Worm (Caenorhabditis elegans) whole organism, L1 larva: ENCODE results near the gene T14B4.5.
A peak's percentile ranks its signal among the peaks of the same experiment; 100 is the strongest.

Experiments used
- C16A3.4 ChIP-seq: fragments of 150-350 bp; optimal IDR thresholded peaks from 2 replicates; lab custom pipeline; 2014; ENCODE audit warnings: missing biosample characterization, missing genetic modification characterization
- C34B4.2 ChIP-seq: sonication (generic microtip); optimal IDR thresholded peaks from 2 replicates; lab custom pipeline; 2017; ENCODE audit warnings: mild to moderate bottlenecking, missing genetic modification characterization, missing compliant biosample characterization
- F16B12.6 ChIP-seq: fragments of 150-350 bp; optimal IDR thresholded peaks from 2 replicates; lab custom pipeline; 2014; ENCODE audit warnings: missing biosample characterization, missing genetic modification characterization
- aha-1 ChIP-seq: fragments of 150-350 bp; optimal IDR thresholded peaks from 2 replicates; lab custom pipeline; 2014; ENCODE audit warnings: missing biosample characterization, missing genetic modification characterization
- aly-2 ChIP-seq: fragments of 150-350 bp; optimal IDR thresholded peaks from 2 replicates; lab custom pipeline; 2014; ENCODE audit warnings: missing biosample characterization, missing genetic modification characterization
- ama-1 ChIP-seq: fragments of 150-350 bp; optimal IDR thresholded peaks from 2 replicates; lab custom pipeline; 2014
- ceh-63 ChIP-seq: fragments of 200-800 bp; sonication (Bioruptor generic); optimal IDR thresholded peaks from 2 replicates; lab custom pipeline; 2018; ENCODE audit warnings: mild to moderate bottlenecking, missing genetic modification characterization, missing compliant biosample characterization
- ceh-88 ChIP-seq: fragments of 200-800 bp; sonication (Bioruptor generic); IDR thresholded peaks from 2 replicates; pipeline ENCODE4 v1.3.6; 2022; ENCODE audit warnings: missing genetic modification characterization, missing compliant biosample characterization
- ces-1 ChIP-seq: fragments of 150-350 bp; optimal IDR thresholded peaks from 2 replicates; lab custom pipeline; 2014; ENCODE audit warnings: missing biosample characterization, missing genetic modification reagents, missing genetic modification characterization
- dpl-1 ChIP-seq, 3 experiments: fragments of 150-350 bp in 2 of 3; sonication (generic microtip) in 1 of 3; optimal IDR thresholded peaks; 2 replicates each; lab custom pipeline; 2014 to 2017; ENCODE audit warnings: missing biosample characterization in 3 of 3, missing genetic modification characterization in 3 of 3, missing genetic modification reagents in 3 of 3
- efl-3 ChIP-seq: fragments of 200-800 bp; sonication (Bioruptor generic); optimal IDR thresholded peaks from 2 replicates; lab custom pipeline; 2018; ENCODE audit warnings: mild to moderate bottlenecking, missing genetic modification characterization, missing compliant biosample characterization
- elt-2 ChIP-seq: sonication (generic microtip); optimal IDR thresholded peaks from 2 replicates; lab custom pipeline; 2016; ENCODE audit warnings: missing genetic modification characterization, mild to moderate bottlenecking, inconsistent platforms, missing compliant biosample characterization, missing genetic modification reagents
- fkh-10 ChIP-seq: sonication (generic microtip); optimal IDR thresholded peaks from 2 replicates; lab custom pipeline; 2017; ENCODE audit warnings: missing biosample characterization, missing genetic modification reagents, missing genetic modification characterization
- fkh-8 ChIP-seq: sonication (generic microtip); optimal IDR thresholded peaks from 2 replicates; lab custom pipeline; 2016; ENCODE audit warnings: mild to moderate bottlenecking, missing genetic modification characterization, missing compliant biosample characterization
- hlh-17 ChIP-seq: fragments of 200-800 bp; sonication (Bioruptor generic); optimal IDR thresholded peaks from 2 replicates; lab custom pipeline; 2018; ENCODE audit warnings: missing genetic modification characterization, mild to moderate bottlenecking, missing compliant biosample characterization, moderate library complexity, borderline replicate concordance
- irx-1 ChIP-seq: sonication (generic microtip); optimal IDR thresholded peaks from 2 replicates; lab custom pipeline; 2016; ENCODE audit warnings: missing genetic modification characterization, missing compliant biosample characterization
- jun-1 ChIP-seq: fragments of 150-350 bp; optimal IDR thresholded peaks from 2 replicates; lab custom pipeline; 2014; ENCODE audit warnings: missing biosample characterization, missing genetic modification reagents, missing genetic modification characterization
- lin-15B ChIP-seq: fragments of 150-350 bp; sonication (generic microtip); optimal IDR thresholded peaks from 3 replicates; lab custom pipeline; 2014; ENCODE audit warnings: missing biosample characterization, missing genetic modification characterization
- lin-39 ChIP-seq: fragments of 150-350 bp; optimal IDR thresholded peaks from 2 replicates; lab custom pipeline; 2014; ENCODE audit warnings: missing biosample characterization, missing genetic modification reagents, missing genetic modification characterization
- lir-3 ChIP-seq: sonication (generic microtip); optimal IDR thresholded peaks from 2 replicates; lab custom pipeline; 2016; ENCODE audit warnings: mild to moderate bottlenecking, missing genetic modification characterization, moderate library complexity, missing compliant biosample characterization; ENCODE audit not compliant: poor library complexity
- lsy-2 ChIP-seq, 2 experiments: fragments of 150-350 bp; optimal IDR thresholded peaks; 2 replicates each; lab custom pipeline; 2014; ENCODE audit warnings: missing biosample characterization in 2 of 2, missing genetic modification characterization in 2 of 2
- mab-9 ChIP-seq: fragments of 200-800 bp; sonication (Bioruptor generic); IDR thresholded peaks from 2 replicates; pipeline ENCODE4 v1.3.6; 2022; ENCODE audit warnings: missing genetic modification reagents, missing genetic modification characterization, missing compliant biosample characterization
- mdl-1 ChIP-seq, 2 experiments: fragments of 150-350 bp; optimal IDR thresholded peaks; 2 replicates each; lab custom pipeline; 2014 to 2017; ENCODE audit warnings: missing biosample characterization in 2 of 2, missing genetic modification characterization in 2 of 2, inconsistent platforms in 1 of 2
- nhr-11 ChIP-seq: fragments of 150-350 bp; optimal IDR thresholded peaks from 2 replicates; lab custom pipeline; 2014; ENCODE audit warnings: missing biosample characterization, missing genetic modification characterization
- nhr-19 ChIP-seq: fragments of 200-800 bp; sonication (Bioruptor generic); conservative IDR thresholded peaks from 2 replicates; pipeline ENCODE4 v1.3.6; 2022; ENCODE audit warnings: missing genetic modification characterization, missing compliant biosample characterization
- nhr-237 ChIP-seq: fragments of 150-350 bp; optimal IDR thresholded peaks from 2 replicates; lab custom pipeline; 2014; ENCODE audit warnings: missing biosample characterization, missing genetic modification characterization
- nhr-28 ChIP-seq: fragments of 150-350 bp; optimal IDR thresholded peaks from 2 replicates; lab custom pipeline; 2014; ENCODE audit warnings: missing biosample characterization, missing genetic modification characterization
- nhr-47 ChIP-seq: sonication (generic microtip); optimal IDR thresholded peaks from 2 replicates; lab custom pipeline; 2016; ENCODE audit warnings: mild to moderate bottlenecking, missing genetic modification characterization, moderate library complexity, missing compliant biosample characterization
- nhr-76 ChIP-seq: sonication (generic microtip); optimal IDR thresholded peaks from 2 replicates; lab custom pipeline; 2017; ENCODE audit warnings: missing biosample characterization, missing genetic modification characterization
- nhr-77 ChIP-seq: fragments of 150-350 bp; optimal IDR thresholded peaks from 2 replicates; lab custom pipeline; 2014; ENCODE audit warnings: missing biosample characterization, missing genetic modification characterization
- nhr-90 ChIP-seq: sonication (generic microtip); optimal IDR thresholded peaks from 2 replicates; lab custom pipeline; 2016; ENCODE audit warnings: mild to moderate bottlenecking, missing genetic modification characterization, missing compliant biosample characterization; ENCODE audit not compliant: poor library complexity
- pag-3 ChIP-seq: sonication (generic microtip); optimal IDR thresholded peaks from 2 replicates; lab custom pipeline; 2017; ENCODE audit warnings: missing genetic modification characterization, mild to moderate bottlenecking, missing compliant biosample characterization, antibody characterized with exemption, borderline replicate concordance; ENCODE audit not compliant: insufficient read depth
- skn-1 ChIP-seq: fragments of 150-350 bp; optimal IDR thresholded peaks from 2 replicates; lab custom pipeline; 2014; ENCODE audit warnings: missing biosample characterization, missing genetic modification characterization
- sptf-1 ChIP-seq: fragments of 150-350 bp; optimal IDR thresholded peaks from 2 replicates; lab custom pipeline; 2014; ENCODE audit warnings: missing biosample characterization, missing genetic modification characterization
- tlp-1 ChIP-seq: fragments of 150-350 bp; optimal IDR thresholded peaks from 2 replicates; lab custom pipeline; 2014; ENCODE audit warnings: missing biosample characterization, missing genetic modification characterization
- unc-130 ChIP-seq: fragments of 150-350 bp; optimal IDR thresholded peaks from 2 replicates; lab custom pipeline; 2017; ENCODE audit warnings: missing biosample characterization, missing genetic modification characterization, inconsistent platforms
- unc-30 ChIP-seq: sonication (generic microtip); optimal IDR thresholded peaks from 2 replicates; lab custom pipeline; 2017; ENCODE audit warnings: missing biosample characterization, missing genetic modification characterization
- unc-62 ChIP-seq: fragments of 150-350 bp; optimal IDR thresholded peaks from 2 replicates; lab custom pipeline; 2014; ENCODE audit warnings: missing biosample characterization, missing genetic modification reagents, missing genetic modification characterization
- unc-86 ChIP-seq: sonication (generic microtip); optimal IDR thresholded peaks from 2 replicates; lab custom pipeline; 2016; ENCODE audit warnings: missing genetic modification characterization, missing compliant biosample characterization
- vab-15 ChIP-seq: sonication (generic microtip); optimal IDR thresholded peaks from 2 replicates; lab custom pipeline; 2017; ENCODE audit warnings: missing genotype, mild to moderate bottlenecking, missing genetic modification characterization, missing compliant biosample characterization
- zag-1 ChIP-seq: fragments of 150-350 bp; optimal IDR thresholded peaks from 2 replicates; lab custom pipeline; 2014; ENCODE audit warnings: missing biosample characterization, missing genetic modification characterization
- ztf-11 ChIP-seq, 2 experiments: sonication (generic microtip); optimal IDR thresholded peaks; 2 replicates each; lab custom pipeline; 2016 to 2017; ENCODE audit warnings: missing genetic modification characterization in 2 of 2, missing biosample characterization in 1 of 2, missing compliant biosample characterization in 1 of 2

T14B4.5 gene

ce11 chrII:6683663-6684285 is 32.9 kb upstream of the T14B4.5 start, which contains the start of gene gyf-1 (continued):
- TF ChIP-seq nhr-19 (GFP tag; lab: Robert Waterston, UW), result no peak
- TF ChIP-seq nhr-90 (tag; lab: Kevin White, UChicago), result no peak
- TF ChIP-seq unc-62, result no peak
- TF ChIP-seq nhr-11 (tag; lab: Kevin White, UChicago), result no peak
- no peak for TF ChIP-seq unc-30 (tag; lab: Kevin White, UChicago)
- no peak for TF ChIP-seq lin-39 (tag; lab: Kevin White, UChicago)
- no peak for TF ChIP-seq ceh-63 (GFP tag; lab: Kevin White, UChicago)
- TF ChIP-seq tlp-1 (tag; lab: Kevin White, UChicago), result no peak
- TF ChIP-seq nhr-76 (tag; lab: Kevin White, UChicago), result no peak
- TF ChIP-seq nhr-77 (tag; lab: Kevin White, UChicago), result peak; percentile 8
- no peak for TF ChIP-seq mab-9 (GFP tag; lab: Robert Waterston, UW)
- peak; percentile 37 for TF ChIP-seq nhr-47
- no peak for TF ChIP-seq C34B4.2 (tag; lab: Kevin White, UChicago)
- peak; percentile 58 for TF ChIP-seq lin-15B
- no peak for TF ChIP-seq efl-3 (GFP tag; lab: Kevin White, UChicago)
- TF ChIP-seq dpl-1 (GFP tag; optimal IDR thresholded peaks at IDR 0.05; lab: Kevin White, UChicago), result peak in 2 of 3 experiments; percentile 5 to 14
- TF ChIP-seq vab-15 (tag; lab: Kevin White, UChicago), result peak; percentile 10
- TF ChIP-seq unc-86 (tag; lab: Kevin White, UChicago), result no peak
- no peak for TF ChIP-seq aha-1 (tag; lab: Kevin White, UChicago)
- TF ChIP-seq fkh-10, result no peak
- peak; percentile 17 for TF ChIP-seq elt-2 (tag; lab: Kevin White, UChicago)
- TF ChIP-seq hlh-17 (GFP tag; lab: Kevin White, UChicago), result no peak
- no peak for TF ChIP-seq sptf-1
- TF ChIP-seq fkh-8 (tag; lab: Kevin White, UChicago), result peak; percentile 47
- TF ChIP-seq ces-1 (GFP tag; lab: Kevin White, UChicago), result no peak
- peak in 1 of 2 experiments; percentile 55 for TF ChIP-seq mdl-1 (tag; optimal IDR thresholded peaks at IDR 0.05; lab: Kevin White, UChicago)
- TF ChIP-seq C16A3.4 (tag; lab: Kevin White, UChicago), result no peak
- no peak for TF ChIP-seq ceh-88
- TF ChIP-seq irx-1 (tag; lab: Kevin White, UChicago), result no peak
- TF ChIP-seq ztf-11 (tag; optimal IDR thresholded peaks at IDR 0.05; lab: Kevin White, UChicago), result no peak
- TF ChIP-seq unc-130 (tag; lab: Kevin White, UChicago), result no peak
- TF ChIP-seq jun-1 (tag; lab: Kevin White, UChicago), result no peak
- no peak for TF ChIP-seq nhr-237
- peak; percentile 23 for TF ChIP-seq F16B12.6

- TF ChIP-seq lir-3 (tag; lab: Kevin White, UChicago) (no peak), pag-3 (tag; lab: Kevin White, UChicago) (no peak), nhr-19 (GFP tag; lab: Robert Waterston, UW) (no peak), aha-1 (tag; lab: Kevin White, UChicago) (no peak), ama-1 (lab: Kevin White, UChicago) (no peak), nhr-28 (tag; lab: Kevin White, UChicago) (no peak), jun-1 (tag; lab: Kevin White, UChicago) (no peak), zag-1 (no peak), lsy-2 (tag; optimal IDR thresholded peaks at IDR 0.05; lab: Kevin White, UChicago) (no peak), fkh-8 (tag; lab: Kevin White, UChicago) (no peak), skn-1 (tag; lab: Kevin White, UChicago) (no peak), aly-2 (tag; lab: Kevin White, UChicago) (no peak)
Observed at ce11 chrII:6685964-6686363, 30.7 kb upstream of the T14B4.5 start.
